Worm (Caenorhabditis elegans): ENCODE data around the gene cyp-13A3.

cyp-13A3 gene

ce11 chrII:9786215-9786614 lies 6.9 kb downstream of the cyp-13A3 start:
- TF ChIP-seq zag-1 (tag; optimal IDR thresholded peaks at IDR 0.05) (no peak), nhr-11 (tag; optimal IDR thresholded peaks at IDR 0.05) (no peak), nhr-23 (tag; optimal IDR thresholded peaks at IDR 0.05) (peak; percentile 81), elt-1 (tag; optimal IDR thresholded peaks at IDR 0.05) (peak; percentile 8), nhr-76 (tag; optimal IDR thresholded peaks at IDR 0.05) (no peak), nhr-25 (tag; optimal IDR thresholded peaks at IDR 0.05) (peak; percentile 57), nhr-77 (tag; optimal IDR thresholded peaks at IDR 0.05) (no peak), snpc-4 (tag; optimal IDR thresholded peaks at IDR 0.05) (no peak)

DNA sequence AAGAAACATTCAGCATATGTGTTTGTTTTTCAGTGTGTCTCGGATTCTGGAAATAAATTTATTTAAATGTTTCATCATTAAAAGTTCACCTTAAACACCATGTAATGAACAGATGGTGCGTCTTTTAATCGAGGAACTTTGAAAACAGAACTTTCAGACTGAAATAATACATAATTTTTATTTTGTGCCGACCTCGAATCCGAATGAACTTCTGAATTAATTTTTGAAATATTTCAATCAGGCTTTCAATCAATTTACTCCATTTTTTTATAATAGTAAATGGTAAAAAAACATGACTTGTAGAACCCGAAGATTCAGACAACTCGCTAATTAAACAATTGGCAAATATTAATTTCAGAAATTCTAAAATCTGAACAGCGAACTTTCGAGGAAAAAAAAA lies 10.8 kb downstream of the cyp-13A3 start, which contains the start of gene T10B9.14:
T10B9.14 (minus strand) TSS at position 101 of the 400 bp plus-strand sequence.
- TF ChIP-seq fos-1 (tag; optimal IDR thresholded peaks at IDR 0.05) (no peak), jun-1 (tag; optimal IDR thresholded peaks at IDR 0.05) (no peak), unc-62 (GFP tag; optimal IDR thresholded peaks at IDR 0.05) (no peak), nhr-43 (tag; optimal IDR thresholded peaks at IDR 0.05; ENCODE audit: poor library complexity, severe bottlenecking) (no peak), tbx-2 (tag; optimal IDR thresholded peaks at IDR 0.05) (no peak), fkh-2 (tag; optimal IDR thresholded peaks at IDR 0.05) (no peak)

DNA sequence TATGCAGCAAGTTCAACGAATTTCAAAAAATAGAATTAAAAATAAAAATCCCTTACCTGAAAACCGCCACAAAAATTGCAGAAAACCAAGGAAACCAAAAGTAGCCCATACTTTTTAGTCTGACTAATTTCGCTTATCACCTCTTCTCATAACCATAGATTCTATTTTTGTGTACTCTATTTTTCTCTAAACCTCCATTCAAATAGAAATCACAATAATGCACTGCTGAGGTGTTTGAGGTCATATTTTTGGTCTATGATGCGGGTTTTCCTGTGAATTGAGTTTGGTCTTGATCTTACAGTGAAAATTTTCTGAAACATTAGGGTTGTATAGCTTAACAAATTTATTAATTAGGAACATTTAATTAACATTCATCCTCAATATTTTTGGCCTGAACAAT lies 11.3 kb downstream of the cyp-13A3 start, which contains the start of gene cyp-13A1:
cyp-13A1 (minus strand) TSS at position 156 of the 400 bp plus-strand sequence.
- TF ChIP-seq pqm-1 (tag; optimal IDR thresholded peaks at IDR 0.05) (peak; percentile 76), tbx-2 (tag; optimal IDR thresholded peaks at IDR 0.05) (no peak), elt-2 (tag; optimal IDR thresholded peaks at IDR 0.05) (peak; percentile 38), pha-4 (tag; optimal IDR thresholded peaks at IDR 0.05) (peak; percentile 70)

- TF ChIP-seq nfya-1 (tag; optimal IDR thresholded peaks at IDR 0.05; ENCODE audit: insufficient read depth), result no peak
- TF ChIP-seq elt-3 (tag; optimal IDR thresholded peaks at IDR 0.05), result no peak
- peak; percentile 75 for TF ChIP-seq nhr-11 (tag; optimal IDR thresholded peaks at IDR 0.05)
Measured at ce11 chrII:9778495-9778894, 14.6 kb downstream of the cyp-13A3 start.

DNA sequence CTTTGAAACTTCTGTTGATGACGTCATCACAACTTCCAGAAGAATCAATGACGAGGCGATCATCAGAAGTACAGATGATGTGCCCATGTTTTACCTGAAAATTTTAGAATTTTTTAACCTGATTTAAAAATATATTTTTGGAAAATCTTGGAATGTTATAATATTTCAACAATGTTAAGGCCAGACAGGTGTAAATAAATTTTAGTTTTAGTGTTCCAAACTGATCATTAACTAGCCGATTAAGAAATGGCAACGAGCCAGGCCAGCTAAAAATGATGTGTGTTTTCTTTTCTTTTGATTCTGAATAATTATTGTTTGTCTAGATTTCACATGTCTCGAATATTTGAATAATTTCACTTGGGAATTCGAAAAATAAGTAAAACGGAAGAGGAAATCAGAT lies 17.3 kb downstream of the cyp-13A3 start, which contains the start of gene T10B9.9:
T10B9.9 (minus strand) TSS at position 101 of the 400 bp plus-strand sequence.
- TF ChIP-seq nhr-76 (tag; optimal IDR thresholded peaks at IDR 0.05) (no peak), pqm-1 (tag; optimal IDR thresholded peaks at IDR 0.05) (no peak), snpc-4 (tag; optimal IDR thresholded peaks at IDR 0.05) (no peak), tbx-2 (tag; optimal IDR thresholded peaks at IDR 0.05) (no peak), ceh-9 (tag; optimal IDR thresholded peaks at IDR 0.05) (no peak), elt-3 (tag; optimal IDR thresholded peaks at IDR 0.05) (no peak), jun-1 (tag; optimal IDR thresholded peaks at IDR 0.05) (no peak), nfya-1 (tag; optimal IDR thresholded peaks at IDR 0.05; ENCODE audit: insufficient read depth) (no peak), lin-39 (tag; optimal IDR thresholded peaks at IDR 0.05) (no peak), nhr-25 (tag; optimal IDR thresholded peaks at IDR 0.05) (no peak), zag-1 (tag; optimal IDR thresholded peaks at IDR 0.05) (no peak), unc-39 (tag; optimal IDR thresholded peaks at IDR 0.05) (no peak), eor-1 (tag; optimal IDR thresholded peaks at IDR 0.05) (no peak)

- no peak for TF ChIP-seq mml-1 (tag; optimal IDR thresholded peaks at IDR 0.05)
- TF ChIP-seq lin-15B (tag; optimal IDR thresholded peaks at IDR 0.05), result peak; percentile 1
- no peak for TF ChIP-seq sea-2 (GFP tag; optimal IDR thresholded peaks at IDR 0.05)
- TF ChIP-seq lsy-12 (tag; optimal IDR thresholded peaks at IDR 0.05), result peak; percentile 77
- no peak for TF ChIP-seq egl-5 (tag; optimal IDR thresholded peaks at IDR 0.05)
- no peak for TF ChIP-seq fos-1 (tag; optimal IDR thresholded peaks at IDR 0.05)
- TF ChIP-seq nhr-237 (tag; optimal IDR thresholded peaks at IDR 0.05), result no peak
- peak; percentile 22 for TF ChIP-seq skn-1 (tag; optimal IDR thresholded peaks at IDR 0.05)
- no peak for TF ChIP-seq jun-1 (tag; optimal IDR thresholded peaks at IDR 0.05)
- TF ChIP-seq ztf-4 (tag; optimal IDR thresholded peaks at IDR 0.05), result peak; percentile 42
- TF ChIP-seq ceh-9 (tag; optimal IDR thresholded peaks at IDR 0.05), result no peak
- peak; percentile 79 for TF ChIP-seq nhr-43 (tag; optimal IDR thresholded peaks at IDR 0.05; ENCODE audit: poor library complexity, severe bottlenecking)
- TF ChIP-seq egl-27 (tag; optimal IDR thresholded peaks at IDR 0.05), result no peak
- TF ChIP-seq unc-39 (tag; optimal IDR thresholded peaks at IDR 0.05), result no peak
- peak; percentile 57 for TF ChIP-seq nhr-25 (tag; optimal IDR thresholded peaks at IDR 0.05)
- no peak for TF ChIP-seq zag-1 (tag; optimal IDR thresholded peaks at IDR 0.05)
- no peak for TF ChIP-seq ZK546.5 (tag; optimal IDR thresholded peaks at IDR 0.05)
- no peak for TF ChIP-seq aly-2 (tag; optimal IDR thresholded peaks at IDR 0.05)
- TF ChIP-seq ceh-16 (tag; optimal IDR thresholded peaks at IDR 0.05), result no peak
- no peak for TF ChIP-seq ceh-82 (tag; optimal IDR thresholded peaks at IDR 0.05)
- no peak for TF ChIP-seq fkh-2 (tag; optimal IDR thresholded peaks at IDR 0.05)
- no peak for TF ChIP-seq daf-12 (tag; optimal IDR thresholded peaks at IDR 0.05)
- no peak for TF ChIP-seq nhr-76 (tag; optimal IDR thresholded peaks at IDR 0.05)
- TF ChIP-seq ztf-11 (tag; optimal IDR thresholded peaks at IDR 0.05), result no peak
- TF ChIP-seq mdl-1 (tag; optimal IDR thresholded peaks at IDR 0.05), result no peak
- no peak for TF ChIP-seq pqm-1 (tag; optimal IDR thresholded peaks at IDR 0.05)
- no peak for TF ChIP-seq eor-1 (tag; optimal IDR thresholded peaks at IDR 0.05)
- peak; percentile 77 for TF ChIP-seq hmg-11 (tag; optimal IDR thresholded peaks at IDR 0.05)
- no peak for TF ChIP-seq nhr-67 (tag; optimal IDR thresholded peaks at IDR 0.05)
- peak; percentile 43 for TF ChIP-seq pha-4 (tag; optimal IDR thresholded peaks at IDR 0.05)
- no peak for TF ChIP-seq unc-62 (GFP tag; optimal IDR thresholded peaks at IDR 0.05)
Measured at ce11 chrII:9774653-9775052, 18.4 kb downstream of the cyp-13A3 start.

Measured in whole organism, L3 larva.